Worm (Caenorhabditis elegans) whole organism, L3 larva: ENCODE measurements around the gene nep-12.
A peak's percentile ranks its signal among the peaks of the same experiment; 100 is the strongest.
"Not testable (repeated sequence)": the region's sequence is repeated elsewhere in the genome, so short reads cannot be mapped to it uniquely, and the experiment has no call there.

Experiments
- ZK546.5 ChIP-seq: sonication (generic microtip); optimal IDR thresholded peaks from 2 replicates; lab custom pipeline; 2017; ENCODE audit warnings: missing biosample characterization, missing genetic modification characterization
- ceh-16 ChIP-seq: sonication (generic microtip); optimal IDR thresholded peaks from 2 replicates; lab custom pipeline; 2017; ENCODE audit warnings: missing biosample characterization, missing genetic modification characterization
- ceh-28 ChIP-seq: fragments of 150-350 bp; optimal IDR thresholded peaks from 2 replicates; lab custom pipeline; 2014; ENCODE audit warnings: missing biosample characterization, missing genetic modification reagents, missing genetic modification characterization
- ceh-9 ChIP-seq: sonication (generic microtip); optimal IDR thresholded peaks from 2 replicates; lab custom pipeline; 2018; ENCODE audit warnings: missing biosample characterization, missing genetic modification characterization
- daf-12 ChIP-seq: fragments of 150-350 bp; optimal IDR thresholded peaks from 2 replicates; lab custom pipeline; 2014; ENCODE audit warnings: missing biosample characterization, missing genetic modification reagents, missing genetic modification characterization
- egl-5 ChIP-seq: fragments of 150-350 bp; optimal IDR thresholded peaks from 2 replicates; lab custom pipeline; 2017; ENCODE audit warnings: missing biosample characterization, missing genetic modification reagents, missing genetic modification characterization, inconsistent platforms
- elt-1 ChIP-seq: fragments of 150-350 bp; optimal IDR thresholded peaks from 2 replicates; lab custom pipeline; 2014; ENCODE audit warnings: missing biosample characterization, missing genetic modification characterization
- elt-2 ChIP-seq: sonication (generic microtip); optimal IDR thresholded peaks from 2 replicates; lab custom pipeline; 2016; ENCODE audit warnings: missing genetic modification reagents, mild to moderate bottlenecking, missing genetic modification characterization, missing compliant biosample characterization
- elt-3 ChIP-seq, 3 experiments: fragments of 150-350 bp in 1 of 3; sonication (generic microtip) in 2 of 3; optimal IDR thresholded peaks; 2 replicates in 2 of 3; 4 replicates in 1 of 3; lab custom pipeline; 2014 to 2017; ENCODE audit warnings: missing biosample characterization in 3 of 3, missing genetic modification characterization in 3 of 3
- eor-1 ChIP-seq, 2 experiments: fragments of 150-350 bp; optimal IDR thresholded peaks; 2 replicates each; lab custom pipeline; 2014 to 2018; ENCODE audit warnings: missing biosample characterization in 2 of 2, missing genetic modification characterization in 2 of 2
- fkh-10 ChIP-seq: sonication (generic microtip); optimal IDR thresholded peaks from 2 replicates; lab custom pipeline; 2017; ENCODE audit warnings: missing biosample characterization, missing genetic modification reagents, missing genetic modification characterization
- fkh-2 ChIP-seq: fragments of 150-350 bp; optimal IDR thresholded peaks from 2 replicates; lab custom pipeline; 2014; ENCODE audit warnings: missing biosample characterization, missing genetic modification reagents, missing genetic modification characterization
- fos-1 ChIP-seq: fragments of 150-350 bp; optimal IDR thresholded peaks from 2 replicates; lab custom pipeline; 2014; ENCODE audit warnings: missing biosample characterization, missing genetic modification characterization
- hmg-11 ChIP-seq: sonication (generic microtip); optimal IDR thresholded peaks from 2 replicates; lab custom pipeline; 2016; ENCODE audit warnings: missing genetic modification characterization, missing compliant biosample characterization
- jun-1 ChIP-seq: fragments of 150-350 bp; optimal IDR thresholded peaks from 2 replicates; lab custom pipeline; 2014; ENCODE audit warnings: missing biosample characterization, missing genetic modification reagents, missing genetic modification characterization
- lin-15B ChIP-seq: fragments of 150-350 bp; optimal IDR thresholded peaks from 2 replicates; lab custom pipeline; 2014; ENCODE audit warnings: missing biosample characterization, missing genetic modification characterization
- lsy-12 ChIP-seq: sonication (generic microtip); optimal IDR thresholded peaks from 2 replicates; lab custom pipeline; 2016; ENCODE audit warnings: mild to moderate bottlenecking, missing genetic modification characterization, missing compliant biosample characterization
- mdl-1 ChIP-seq: fragments of 150-350 bp; optimal IDR thresholded peaks from 2 replicates; lab custom pipeline; 2014; ENCODE audit warnings: missing biosample characterization, missing genetic modification characterization
- mml-1 ChIP-seq: fragments of 150-350 bp; sonication (generic microtip); optimal IDR thresholded peaks from 3 replicates; lab custom pipeline; 2014; ENCODE audit warnings: missing biosample characterization, missing genetic modification characterization
- nfya-1 ChIP-seq: sonication (generic microtip); optimal IDR thresholded peaks from 2 replicates; lab custom pipeline; 2017; ENCODE audit warnings: missing genetic modification characterization, mild to moderate bottlenecking, missing compliant biosample characterization, antibody characterized with exemption, moderate library complexity; ENCODE audit not compliant: insufficient read depth
- nhr-11 ChIP-seq: fragments of 150-350 bp; optimal IDR thresholded peaks from 2 replicates; lab custom pipeline; 2014; ENCODE audit warnings: missing biosample characterization, missing genetic modification characterization
- nhr-23 ChIP-seq: fragments of 150-350 bp; optimal IDR thresholded peaks from 2 replicates; lab custom pipeline; 2014; ENCODE audit warnings: missing biosample characterization, missing genetic modification reagents, missing genetic modification characterization
- nhr-237 ChIP-seq: fragments of 150-350 bp; optimal IDR thresholded peaks from 2 replicates; lab custom pipeline; 2014; ENCODE audit warnings: missing biosample characterization, missing genetic modification characterization
- nhr-25 ChIP-seq: sonication (generic microtip); optimal IDR thresholded peaks from 2 replicates; lab custom pipeline; 2017; ENCODE audit warnings: missing biosample characterization, missing genetic modification characterization
- nhr-43 ChIP-seq: sonication (generic microtip); optimal IDR thresholded peaks from 2 replicates; lab custom pipeline; 2016; ENCODE audit warnings: mild to moderate bottlenecking, missing genetic modification characterization, missing compliant biosample characterization; ENCODE audit not compliant: poor library complexity, severe bottlenecking
- nhr-67 ChIP-seq: fragments of 150-350 bp; optimal IDR thresholded peaks from 2 replicates; lab custom pipeline; 2014; ENCODE audit warnings: missing biosample characterization, missing genetic modification characterization
- pha-4 ChIP-seq: fragments of 150-350 bp; optimal IDR thresholded peaks from 2 replicates; lab custom pipeline; 2014; ENCODE audit warnings: missing biosample characterization, missing genetic modification reagents, missing genetic modification characterization
- pqm-1 ChIP-seq: fragments of 150-350 bp; optimal IDR thresholded peaks from 2 replicates; lab custom pipeline; 2017; ENCODE audit warnings: missing biosample characterization, missing genetic modification characterization, inconsistent platforms
- skn-1 ChIP-seq: fragments of 150-350 bp; optimal IDR thresholded peaks from 2 replicates; lab custom pipeline; 2014; ENCODE audit warnings: missing biosample characterization, missing genetic modification characterization
- snpc-4 ChIP-seq: fragments of 150-350 bp; optimal IDR thresholded peaks from 2 replicates; lab custom pipeline; 2014; ENCODE audit warnings: missing biosample characterization, missing genetic modification characterization
- unc-39 ChIP-seq: sonication (generic microtip); optimal IDR thresholded peaks from 4 replicates; lab custom pipeline; 2017; ENCODE audit warnings: missing biosample characterization, missing genetic modification characterization
- unc-62 ChIP-seq: fragments of 150-350 bp; sonication (generic microtip); optimal IDR thresholded peaks from 4 replicates; lab custom pipeline; 2014; ENCODE audit warnings: missing biosample characterization, missing genetic modification reagents, missing genetic modification characterization
- zag-1 ChIP-seq: fragments of 150-350 bp; optimal IDR thresholded peaks from 2 replicates; lab custom pipeline; 2014; ENCODE audit warnings: missing biosample characterization, missing genetic modification characterization

Gene nep-12

DNA sequence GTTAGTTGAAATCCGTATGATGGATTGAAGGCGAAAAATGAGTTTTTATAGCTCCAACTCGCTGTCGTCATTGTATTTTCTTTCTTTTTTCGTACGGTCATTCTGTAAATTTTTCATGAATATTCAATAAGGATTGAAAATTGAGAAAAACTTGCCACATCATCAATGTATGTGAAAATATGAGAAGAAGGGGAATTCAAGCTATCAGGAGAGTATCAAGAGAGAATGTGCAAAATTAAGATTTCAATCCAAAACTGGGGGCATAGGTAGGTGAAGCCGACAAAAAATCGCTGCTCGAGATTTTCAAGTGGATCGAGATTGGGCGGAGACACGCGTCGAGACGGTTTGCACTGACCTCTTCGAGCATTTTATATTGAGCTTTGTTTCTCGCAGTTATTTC is at the start of gene nep-12:
nep-12 (minus strand) TSS at position 101 of the 400 bp plus-strand sequence.
- TF ChIP-seq eor-1 (tag; optimal IDR thresholded peaks at IDR 0.05; lab: Kevin White, UChicago) (no peak), elt-3 (tag; optimal IDR thresholded peaks at IDR 0.05; lab: Kevin White, UChicago) (no peak), unc-62 (GFP tag; lab: Kevin White, UChicago) (no peak)

DNA sequence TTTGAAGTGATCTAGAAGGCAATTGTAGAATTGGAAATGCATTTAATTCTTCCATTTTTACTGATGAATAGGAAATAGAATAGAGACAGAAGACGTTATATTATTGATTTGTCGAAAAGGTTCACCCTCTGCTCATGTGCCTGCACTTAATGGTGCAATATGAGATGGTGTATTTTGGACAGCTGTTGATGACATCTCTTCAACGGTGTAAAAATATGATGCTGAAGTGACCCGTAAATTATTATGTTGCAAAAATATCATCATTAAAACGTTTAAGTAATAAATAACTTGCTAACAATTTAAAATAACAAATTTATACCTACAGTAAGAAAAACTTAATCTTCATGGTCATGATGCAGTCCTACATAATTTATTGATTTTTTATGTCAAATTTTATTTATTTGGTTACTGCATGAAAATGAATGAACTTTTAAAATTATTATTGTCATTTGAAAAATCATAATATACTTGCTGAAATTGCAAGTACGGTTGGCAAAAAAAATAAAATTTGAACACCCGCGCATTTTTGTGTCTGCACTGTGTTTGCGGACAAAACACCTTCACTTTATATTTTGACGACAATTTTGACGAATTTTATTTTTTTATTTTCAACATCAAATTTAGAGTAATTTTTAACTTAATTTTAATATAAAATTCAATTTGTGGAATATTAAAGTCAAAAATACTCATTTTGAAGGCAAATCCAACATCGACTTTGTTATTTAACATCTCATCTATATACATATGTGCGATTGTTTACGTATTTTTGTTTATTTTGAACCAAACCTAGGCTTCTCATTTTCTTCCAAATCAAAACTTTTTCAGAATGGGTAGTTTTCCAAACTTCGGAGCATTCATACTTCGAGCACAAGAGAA is 43.6 kb upstream of the nep-12 start, which contains the start of the genes fbxb-88 and tbck-1:
fbxb-88 (minus strand) TSS at position 151 of the 876 bp plus-strand sequence.
tbck-1 (plus strand) TSS at position 826 of the 876 bp plus-strand sequence.
- peak; percentile 40 for TF ChIP-seq lin-15B (tag; lab: Kevin White, UChicago)
- no peak for TF ChIP-seq daf-12
- TF ChIP-seq ceh-9 (tag; lab: Kevin White, UChicago) = no peak
- no peak for TF ChIP-seq ZK546.5
- TF ChIP-seq eor-1 (tag; optimal IDR thresholded peaks at IDR 0.05; lab: Kevin White, UChicago) = no peak
- TF ChIP-seq nhr-11 (tag; lab: Kevin White, UChicago) = no peak
- no peak for TF ChIP-seq nhr-25 (tag; lab: Kevin White, UChicago)
- no peak for TF ChIP-seq hmg-11
- no peak for TF ChIP-seq nhr-23 (tag; lab: Kevin White, UChicago)
- no peak for TF ChIP-seq lsy-12 (tag; lab: Kevin White, UChicago)
- no peak for TF ChIP-seq fkh-10 (GFP tag; lab: Kevin White, UChicago)
- no peak for TF ChIP-seq unc-39 (tag; lab: Kevin White, UChicago)
- peak; percentile 63 for TF ChIP-seq nfya-1 (tag; lab: Kevin White, UChicago)
- no peak for TF ChIP-seq mdl-1 (tag; lab: Kevin White, UChicago)
- no peak for TF ChIP-seq elt-3 (tag; optimal IDR thresholded peaks at IDR 0.05; lab: Kevin White, UChicago)
- TF ChIP-seq ceh-16 (tag; lab: Kevin White, UChicago) = no peak
- TF ChIP-seq zag-1 (tag; lab: Kevin White, UChicago) = no peak
- no peak for TF ChIP-seq nhr-237 (tag; lab: Kevin White, UChicago)
- no peak for TF ChIP-seq pha-4 (tag; lab: Kevin White, UChicago)
- no peak for TF ChIP-seq pqm-1 (tag; lab: Kevin White, UChicago)
- peak; percentile 5 for TF ChIP-seq ceh-28
- TF ChIP-seq nhr-43 (tag; lab: Kevin White, UChicago) = no peak
- no peak for TF ChIP-seq egl-5 (tag; lab: Kevin White, UChicago)
- no peak for TF ChIP-seq jun-1 (tag; lab: Kevin White, UChicago)

DNA sequence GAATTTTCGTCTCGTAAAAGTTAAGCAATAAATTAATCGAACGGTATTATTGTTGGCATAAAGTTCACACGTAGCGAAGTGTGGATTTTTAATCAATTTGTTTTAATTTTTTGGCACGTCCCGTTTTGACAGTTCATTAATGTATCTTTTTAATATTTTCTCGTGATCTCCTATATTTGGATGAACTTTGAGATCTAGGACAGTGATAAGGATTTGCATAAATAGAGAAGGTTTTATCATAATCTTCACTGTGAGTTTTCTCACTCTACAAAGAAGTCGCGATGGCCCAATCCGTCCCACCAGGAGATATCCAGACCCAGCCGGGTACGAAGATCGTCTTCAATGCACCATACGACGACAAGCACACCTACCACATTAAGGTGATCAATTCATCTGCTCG is 40.8 kb upstream of the nep-12 start, which contains the start of the genes C33F10.8 and msp-40:
C33F10.8 (minus strand) TSS at position 101 of the 400 bp plus-strand sequence.
msp-40 (plus strand) TSS at position 282 of the 400 bp plus-strand sequence.
- TF ChIP-seq snpc-4, elt-2, ceh-16 (tag; lab: Kevin White, UChicago): not testable (repeated sequence)

DNA sequence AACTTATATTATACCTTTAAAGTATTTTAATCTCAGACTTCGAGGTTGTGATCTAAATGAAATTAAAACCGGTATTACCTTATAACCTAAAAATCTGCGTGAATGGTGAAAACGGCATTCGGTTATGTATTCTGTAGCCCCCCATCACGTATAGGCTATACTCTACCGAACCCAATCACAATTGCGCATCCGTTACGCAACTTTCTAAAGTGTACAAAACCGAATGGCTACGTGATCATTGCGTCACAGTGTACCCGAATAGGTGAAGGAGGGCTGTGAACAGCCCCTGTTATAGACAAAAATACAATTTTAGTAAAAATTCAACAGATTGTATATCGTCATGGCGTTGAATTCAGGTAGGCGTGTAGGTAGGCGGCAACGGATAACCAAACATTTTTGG is 38.3 kb upstream of the nep-12 start:
- TF ChIP-seq jun-1 (tag; lab: Kevin White, UChicago) = no peak
- no peak for TF ChIP-seq ceh-16 (tag; lab: Kevin White, UChicago)
- TF ChIP-seq pqm-1 (tag; lab: Kevin White, UChicago) = no peak
- no peak for TF ChIP-seq fos-1 (tag; lab: Kevin White, UChicago)
- no peak for TF ChIP-seq fkh-2 (tag; lab: Kevin White, UChicago)
- TF ChIP-seq mml-1 (tag; lab: Kevin White, UChicago) = no peak
- no peak for TF ChIP-seq skn-1 (tag; lab: Kevin White, UChicago)
- TF ChIP-seq unc-62 (GFP tag; lab: Kevin White, UChicago) = no peak
- no peak for TF ChIP-seq elt-3 (tag; optimal IDR thresholded peaks at IDR 0.05; lab: Kevin White, UChicago)
- TF ChIP-seq lin-15B (tag; lab: Kevin White, UChicago) = no peak
- no peak for TF ChIP-seq pha-4 (tag; lab: Kevin White, UChicago)
- TF ChIP-seq egl-5 (tag; lab: Kevin White, UChicago) = no peak
- TF ChIP-seq fkh-10 (GFP tag; lab: Kevin White, UChicago) = no peak
- no peak for TF ChIP-seq nhr-67 (tag; lab: Kevin White, UChicago)
- TF ChIP-seq snpc-4 (tag; lab: Kevin White, UChicago) = no peak
- TF ChIP-seq nhr-11 (tag; lab: Kevin White, UChicago) = no peak
- no peak for TF ChIP-seq mdl-1 (tag; lab: Kevin White, UChicago)
- no peak for TF ChIP-seq elt-1 (tag; lab: Kevin White, UChicago)
